Worm (Caenorhabditis elegans): ENCODE results near the gene sre-6.

DNA sequence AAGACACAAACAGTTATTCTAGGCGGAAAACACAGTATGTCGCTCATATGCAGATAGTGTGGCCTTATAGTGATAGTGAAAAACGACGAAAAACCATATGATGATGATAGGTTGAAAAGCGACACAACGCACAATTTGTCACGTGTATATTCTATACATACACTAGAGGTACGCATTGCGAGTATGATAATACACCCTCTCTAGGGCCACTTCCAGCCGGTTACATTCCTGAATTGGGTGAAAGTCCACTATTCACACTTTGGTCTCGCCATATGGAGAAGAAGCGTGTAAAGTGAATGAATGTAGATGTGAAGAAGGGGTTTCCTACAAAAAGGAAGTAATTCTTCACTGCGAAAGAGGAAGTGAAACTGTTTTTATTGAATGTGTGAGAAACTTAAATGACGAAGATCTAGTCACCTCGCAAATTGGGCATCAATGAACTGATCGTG lies 33.1 kb downstream of the sre-6 start:
- TF ChIP-seq hlh-26 (GFP tag; conservative IDR thresholded peaks at IDR 0.05) (no peak), mxl-1 (tag; optimal IDR thresholded peaks at IDR 0.05) (no peak), snpc-3.4 (tag; optimal IDR thresholded peaks at IDR 0.05) (no peak), aptf-2 (GFP tag; conservative IDR thresholded peaks at IDR 0.05) (no peak), ceh-91 (GFP tag; IDR thresholded peaks at IDR 0.05) (no peak)

Data from whole organism, young adult.